Fruit fly (Drosophila melanogaster) whole organism, wandering third instar larva: ENCODE data around the gene Psf2.

Experiments
- dmrt93B ChIP-seq: fragments of 200-800 bp; sonication (Bioruptor generic); optimal IDR thresholded peaks from 2 replicates; lab custom pipeline; 2018; ENCODE audit warnings: missing biosample characterization, mild to moderate bottlenecking, missing genetic modification characterization
- fru ChIP-seq: fragments of 200-800 bp; sonication (Bioruptor generic); optimal IDR thresholded peaks from 3 replicates; lab custom pipeline; 2016; ENCODE audit warnings: missing biosample characterization, mild to moderate bottlenecking, missing genetic modification characterization
- psq ChIP-seq: fragments of 200-800 bp; sonication (Bioruptor generic); optimal IDR thresholded peaks from 3 replicates; lab custom pipeline; 2017; ENCODE audit warnings: missing biosample characterization, mild to moderate bottlenecking, missing genetic modification characterization, moderate library complexity

DNA sequence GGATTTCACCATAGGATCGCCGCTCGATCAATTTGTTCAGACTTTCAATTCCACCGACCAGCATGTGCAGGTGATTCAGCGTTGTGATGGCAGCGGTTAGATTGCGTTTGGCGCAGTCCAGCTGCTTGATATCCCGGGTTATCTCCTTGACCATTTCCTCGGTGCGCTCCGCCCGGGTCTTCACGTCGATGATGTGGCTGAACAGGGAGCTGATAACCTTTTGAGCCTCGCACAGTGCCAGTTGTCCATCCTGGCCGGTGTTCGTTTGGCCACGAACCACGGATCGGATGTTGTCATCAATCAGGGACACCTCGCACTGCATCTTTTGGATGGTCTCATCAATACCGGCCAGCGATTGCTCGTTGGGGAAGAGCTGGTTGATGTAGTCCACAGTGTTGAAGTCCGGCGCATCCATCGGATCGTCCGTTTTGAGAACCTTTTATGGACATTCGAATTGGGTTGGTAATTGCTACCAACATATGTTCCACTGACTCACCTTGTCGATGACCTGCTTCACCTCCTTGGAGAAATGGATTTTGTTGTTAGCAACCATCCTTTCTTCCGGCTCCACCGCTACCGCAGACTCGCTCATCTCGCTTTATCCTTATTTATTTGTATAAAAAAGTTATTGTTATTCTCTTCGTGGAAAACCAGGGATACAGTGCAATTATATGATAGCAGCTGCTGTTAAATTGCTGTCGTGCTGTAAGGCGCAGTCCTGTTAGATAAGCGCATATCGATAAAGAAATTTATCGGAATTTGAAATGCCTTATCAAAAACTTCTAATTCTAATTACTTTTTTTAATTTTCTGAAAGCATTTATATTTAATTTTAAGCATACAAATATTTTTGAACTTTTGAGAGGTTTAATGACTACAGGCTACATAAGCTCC lies 1.5 kb downstream of the Psf2 start, which contains the start of gene Vps53:
- TF ChIP-seq fru (GFP tag; lab: Kevin White, UChicago) (no peak), dmrt93B (no peak), psq (GFP tag; lab: Kevin White, UChicago) (no peak)
